Fruit fly (Drosophila melanogaster): Measurements from ENCODE around the gene CG32473.
A peak's percentile ranks its signal among the peaks of the same experiment; 100 is the strongest.

CG32473 gene

dm6 chr3R:13279419-13279818, 23.0 kb upstream of the CG32473 start, which contains the start of gene CG8630 (continued):
- TF ChIP-seq CG3995 (GFP tag; optimal IDR thresholded peaks at IDR 0.05) (no peak), gcm (GFP tag; optimal IDR thresholded peaks at IDR 0.05) (no peak), CG9797 (GFP tag; optimal IDR thresholded peaks at IDR 0.05) (no peak), CG5245 (GFP tag; optimal IDR thresholded peaks at IDR 0.05) (no peak)

dm6 chr3R:13285110-13285509, 17.3 kb upstream of the CG32473 start:
- no peak for TF ChIP-seq CG6683 (GFP tag; optimal IDR thresholded peaks at IDR 0.05)
- 0 out of 2 replicates have a peak, but pooled peaks have one; percentile 21 for TF ChIP-seq crol (GFP tag; IDR thresholded peaks at IDR 0.05)
- TF ChIP-seq Drgx (GFP tag; IDR thresholded peaks at IDR 0.05), result no peak
- TF ChIP-seq al (GFP tag; IDR thresholded peaks at IDR 0.05), result 0 out of 2 replicates have a peak, but pooled peaks have one; percentile 7
- 0 out of 3 replicates have a peak, but pooled peaks have one; percentile 36 for TF ChIP-seq Mrtf (GFP tag; IDR thresholded peaks at IDR 0.05)
- no peak for TF ChIP-seq CG10274 (GFP tag; optimal IDR thresholded peaks at IDR 0.05)
- no peak for TF ChIP-seq CG11695 (GFP tag; IDR thresholded peaks at IDR 0.05)
- TF ChIP-seq Hr39 (optimal IDR thresholded peaks at IDR 0.05), result peak; percentile 50

dm6 chr3R:13286118-13286579, 16.3 kb upstream of the CG32473 start, which contains the start of gene CG15888:
Gene CG15888 (minus strand): TSS chr3R:13286529.
- TF ChIP-seq insv (GFP tag; optimal IDR thresholded peaks at IDR 0.05) (peak in 1 of 2 experiments; percentile 85), zf30C (GFP tag; optimal IDR thresholded peaks at IDR 0.05) (peak; percentile 11), p53 (GFP tag; optimal IDR thresholded peaks at IDR 0.05) (no peak), Ets65A (GFP tag) (peak; percentile 59)

- no peak for TF ChIP-seq CG12071 (GFP tag; optimal IDR thresholded peaks at IDR 0.05)
- no peak for TF ChIP-seq CG42726 (GFP tag; IDR thresholded peaks at IDR 0.05; ENCODE audit: partially characterized antibody)
- TF ChIP-seq Dp (GFP tag; optimal IDR thresholded peaks at IDR 0.05), result no peak
- TF ChIP-seq fd64A (GFP tag; optimal IDR thresholded peaks at IDR 0.05), result no peak
- TF ChIP-seq CG8388 (GFP tag; optimal IDR thresholded peaks at IDR 0.05), result peak; percentile 37
- no peak for TF ChIP-seq CG5245 (GFP tag; optimal IDR thresholded peaks at IDR 0.05)
- no peak for TF ChIP-seq Adf1 (GFP tag; IDR thresholded peaks at IDR 0.05)
- 0 out of 2 replicates have a peak, but pooled peaks have one; percentile 5 for TF ChIP-seq Rx (GFP tag; IDR thresholded peaks at IDR 0.05)
- TF ChIP-seq nmo (GFP tag; optimal IDR thresholded peaks at IDR 0.05), result peak; percentile 4
- TF ChIP-seq CG16815 (GFP tag; optimal IDR thresholded peaks at IDR 0.05), result no peak
- no peak for TF ChIP-seq fd102C (GFP tag; optimal IDR thresholded peaks at IDR 0.05)
- 0 out of 2 replicates have a peak, but pooled peaks have one; percentile 19 for TF ChIP-seq E2f2 (GFP tag; IDR thresholded peaks at IDR 0.05)
- TF ChIP-seq sisA (GFP tag; IDR thresholded peaks at IDR 0.05), result peak; percentile 37; the same call in 1 of the 2 replicates
- TF ChIP-seq ase (GFP tag; IDR thresholded peaks at IDR 0.05), result no peak
- peak; percentile 1 for TF ChIP-seq fd96Cb (tag; optimal IDR thresholded peaks at IDR 0.05)
- 0 out of 3 replicates have a peak, but pooled peaks have one; percentile 9 for TF ChIP-seq CG34422 (GFP tag; IDR thresholded peaks at IDR 0.05)
- no peak for TF ChIP-seq HHEX (GFP tag; optimal IDR thresholded peaks at IDR 0.05)
- TF ChIP-seq psq (GFP tag; optimal IDR thresholded peaks at IDR 0.05), result no peak
- no peak for TF ChIP-seq tin (GFP tag; optimal IDR thresholded peaks at IDR 0.05)
- no peak for TF ChIP-seq CG9817 (tag; optimal IDR thresholded peaks at IDR 0.05)
- 0 out of 2 replicates have a peak, but pooled peaks have one; percentile 23 for TF ChIP-seq wor (GFP tag; IDR thresholded peaks at IDR 0.05)
- no peak for TF ChIP-seq exex (tag; optimal IDR thresholded peaks at IDR 0.05)
- no peak for TF ChIP-seq tna (GFP tag; IDR thresholded peaks at IDR 0.05; ENCODE audit: partially characterized antibody)
- no peak for TF ChIP-seq CG1602 (GFP tag; optimal IDR thresholded peaks at IDR 0.05)
- peak; percentile 36; the same call in 1 of the 2 replicates for TF ChIP-seq CG14441 (GFP tag; IDR thresholded peaks at IDR 0.05)
- no peak for TF ChIP-seq CG1233 (GFP tag; optimal IDR thresholded peaks at IDR 0.05)
- TF ChIP-seq unpg (GFP tag; optimal IDR thresholded peaks at IDR 0.05), result peak; percentile 25
- TF ChIP-seq ranshi (GFP tag; IDR thresholded peaks at IDR 0.05), result no peak
- TF ChIP-seq CG17328 (GFP tag; IDR thresholded peaks at IDR 0.05), result peak; percentile 65; the same call in 1 of the 2 replicates
- no peak for TF ChIP-seq Fer2 (tag; optimal IDR thresholded peaks at IDR 0.05)
- no peak for TF ChIP-seq da (GFP tag; optimal IDR thresholded peaks at IDR 0.05)
Measured at dm6 chr3R:13288763-13289312, 13.6 kb upstream of the CG32473 start, which contains the start of gene apn. Gene apn (minus strand): TSS chr3R:13288813.
